Worm (Caenorhabditis elegans): ENCODE results near the gene C50D2.10.

C50D2.10 gene

ce11 chrII:68757-69156 lies 30.2 kb upstream of the C50D2.10 start:
- TF ChIP-seq Y67H2A.10 (GFP tag; conservative IDR thresholded peaks at IDR 0.05) (no peak), Y53G8AR.9 (GFP tag; conservative IDR thresholded peaks at IDR 0.05) (no peak), F23B12.7 (tag; optimal IDR thresholded peaks at IDR 0.05; ENCODE audit: insufficient read depth) (no peak)

- TF ChIP-seq dpl-1 (GFP tag; optimal IDR thresholded peaks at IDR 0.05), result no peak
- TF ChIP-seq rcor-1 (GFP tag; IDR thresholded peaks at IDR 0.05), result no peak
- no peak for TF ChIP-seq F49E8.2 (tag; optimal IDR thresholded peaks at IDR 0.05; ENCODE audit: insufficient read depth)
These were observed 29.6 kb upstream of the C50D2.10 start, which contains the start of gene egl-26 for ce11 chrII:69354-69753. TSS of gene egl-26 (plus strand) at chrII:69654.

DNA sequence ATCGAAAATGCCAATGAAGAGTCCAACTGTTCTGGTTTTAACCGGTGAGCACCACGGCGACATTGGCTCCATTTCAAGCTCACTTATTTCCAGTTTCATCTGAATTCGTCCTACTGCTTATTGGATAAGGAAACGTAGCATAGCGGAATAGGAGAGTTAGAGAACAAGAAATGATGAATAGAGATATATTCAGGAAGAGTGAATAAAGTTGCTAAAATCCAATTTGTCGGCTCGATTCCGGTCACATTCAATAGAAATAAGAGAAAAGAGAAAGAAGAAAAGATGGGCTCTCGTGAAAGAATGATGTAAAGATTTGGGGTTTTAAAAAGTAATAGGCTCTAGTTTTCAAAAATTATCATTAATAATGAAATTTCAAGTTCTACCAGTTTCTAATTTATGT lies 25.6 kb upstream of the C50D2.10 start:
- no peak for TF ChIP-seq Y56A3A.18 (GFP tag; IDR thresholded peaks at IDR 0.05)

ce11 chrII:73892-74291 lies 25.0 kb upstream of the C50D2.10 start:
- TF ChIP-seq hsf-1 (GFP tag; IDR thresholded peaks at IDR 0.05) (no peak), F33H1.4 (GFP tag; IDR thresholded peaks at IDR 0.05) (no peak), lin-40 (tag; optimal IDR thresholded peaks at IDR 0.05) (no peak), cebp-1 (GFP tag; IDR thresholded peaks at IDR 0.05) (no peak), cebp-1 (tag; optimal IDR thresholded peaks at IDR 0.05) (no peak), hlh-12 (tag; optimal IDR thresholded peaks at IDR 0.05) (no peak), ztf-18 (tag; optimal IDR thresholded peaks at IDR 0.05) (no peak), K11D2.4 (GFP tag; IDR thresholded peaks at IDR 0.05) (no peak)

DNA sequence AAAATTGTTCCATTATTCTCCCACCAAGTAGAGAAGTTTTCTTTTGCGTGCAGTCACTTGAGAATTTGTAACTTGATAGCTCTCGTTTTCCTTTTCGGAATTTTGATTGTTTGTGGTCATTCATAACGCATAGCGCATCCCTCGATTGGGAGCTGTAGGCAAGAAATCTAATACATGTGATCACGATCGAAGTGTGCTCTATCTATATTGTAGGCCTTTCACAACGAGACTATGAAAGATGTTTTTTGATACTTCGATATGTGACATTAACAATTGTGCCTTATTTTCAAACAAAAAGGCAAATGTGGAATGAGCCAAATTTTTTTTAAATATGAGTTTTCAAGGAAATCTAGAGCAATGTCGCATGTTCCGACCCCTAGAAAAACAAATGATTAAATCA lies 23.1 kb upstream of the C50D2.10 start:
- no peak for TF ChIP-seq Y53G8AR.9 (GFP tag; conservative IDR thresholded peaks at IDR 0.05)
- no peak for TF ChIP-seq Y56A3A.18 (GFP tag; IDR thresholded peaks at IDR 0.05)
- no peak for TF ChIP-seq lir-1 (GFP tag; conservative IDR thresholded peaks at IDR 0.05)
- TF ChIP-seq cebp-2 (GFP tag; IDR thresholded peaks at IDR 0.05), result no peak
- no peak for TF ChIP-seq attf-6 (GFP tag; IDR thresholded peaks at IDR 0.05)
- TF ChIP-seq die-1 (tag; optimal IDR thresholded peaks at IDR 0.05), result no peak
- no peak for TF ChIP-seq attf-5 (GFP tag; optimal IDR thresholded peaks at IDR 0.05)
- no peak for TF ChIP-seq nfyb-1 (GFP tag; IDR thresholded peaks at IDR 0.05)
- no peak for TF ChIP-seq F37B4.10 (GFP tag; IDR thresholded peaks at IDR 0.05)
- TF ChIP-seq C17E4.6 (GFP tag; IDR thresholded peaks at IDR 0.05), result no peak
- no peak for TF ChIP-seq F39B2.1 (GFP tag; IDR thresholded peaks at IDR 0.05)
- TF ChIP-seq F55B11.4 (tag; optimal IDR thresholded peaks at IDR 0.05; ENCODE audit: borderline replicate concordance, insufficient read depth), result no peak

DNA sequence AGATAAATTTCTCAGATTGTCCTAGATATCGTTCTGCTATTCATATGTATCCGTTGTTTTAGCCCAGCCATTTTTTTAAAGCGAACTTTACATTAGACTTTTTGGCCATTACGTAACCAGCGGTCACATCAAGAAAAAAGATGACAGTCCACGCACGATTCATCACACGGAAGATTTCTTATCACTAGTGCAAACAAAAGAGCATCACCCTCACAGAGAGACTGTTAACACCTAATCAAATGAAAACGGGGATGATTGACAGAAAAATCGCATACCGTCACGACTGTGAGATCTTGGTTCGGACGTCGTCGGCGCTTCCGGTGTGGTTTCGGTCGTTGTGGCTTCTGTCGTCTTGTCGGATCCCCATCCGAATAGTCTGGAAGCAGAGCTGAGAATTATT lies 22.3 kb upstream of the C50D2.10 start:
- TF ChIP-seq dox-1 (GFP tag; IDR thresholded peaks at IDR 0.05), result 0 out of 2 replicates have a peak, but pooled peaks have one; percentile 22
- no peak for TF ChIP-seq cebp-1 (GFP tag; IDR thresholded peaks at IDR 0.05)
- no peak for TF ChIP-seq cebp-1 (tag; optimal IDR thresholded peaks at IDR 0.05)
- peak; percentile 82 for TF ChIP-seq nhr-80 (tag; optimal IDR thresholded peaks at IDR 0.05)
- TF ChIP-seq nhr-120 (GFP tag; IDR thresholded peaks at IDR 0.05), result no peak

ce11 chrII:79166-79565 lies 19.8 kb upstream of the C50D2.10 start, which contains the start of gene C23H3.9:
TSS of gene C23H3.9 (minus strand) at chrII:79266.
- TF ChIP-seq die-1 (tag; optimal IDR thresholded peaks at IDR 0.05), result no peak
- TF ChIP-seq repo-1 (tag; optimal IDR thresholded peaks at IDR 0.05), result no peak
- TF ChIP-seq madf-8 (GFP tag; conservative IDR thresholded peaks at IDR 0.05), result no peak
- TF ChIP-seq F57C9.4 (tag; optimal IDR thresholded peaks at IDR 0.05), result no peak
- no peak for TF ChIP-seq sdz-38 (tag; optimal IDR thresholded peaks at IDR 0.05)
- TF ChIP-seq ama-1 (optimal IDR thresholded peaks at IDR 0.05), result no peak
- TF ChIP-seq ama-1 (GFP tag; optimal IDR thresholded peaks at IDR 0.05), result no peak
- no peak for TF ChIP-seq egl-18 (GFP tag; IDR thresholded peaks at IDR 0.05)
- no peak for TF ChIP-seq attf-5 (GFP tag; optimal IDR thresholded peaks at IDR 0.05)
- TF ChIP-seq dox-1 (GFP tag; IDR thresholded peaks at IDR 0.05), result no peak
- no peak for TF ChIP-seq K12H6.12 (tag; optimal IDR thresholded peaks at IDR 0.05)
- TF ChIP-seq tbp1 (GFP tag; optimal IDR thresholded peaks at IDR 0.05), result no peak
